Worm (Caenorhabditis elegans) whole organism, late embryonic: ENCODE data around the gene F44E5.15.

Experiments used
- C08G9.2 ChIP-seq: sonication (generic microtip); optimal IDR thresholded peaks from 2 replicates; lab custom pipeline; 2016; ENCODE audit warnings: mild to moderate bottlenecking, missing genetic modification characterization, moderate library complexity, missing compliant biosample characterization
- C38D4.7 ChIP-seq: fragments of 200-800 bp; sonication (Bioruptor generic); optimal IDR thresholded peaks from 2 replicates; lab custom pipeline; 2018; ENCODE audit warnings: mild to moderate bottlenecking, missing genetic modification characterization, moderate library complexity, missing compliant biosample characterization
- F13H6.1 ChIP-seq: sonication (generic microtip); optimal IDR thresholded peaks from 2 replicates; lab custom pipeline; 2016; ENCODE audit warnings: missing genetic modification characterization, missing compliant biosample characterization
- K02D7.2 ChIP-seq: sonication (generic microtip); optimal IDR thresholded peaks from 2 replicates; lab custom pipeline; 2017; ENCODE audit warnings: mild to moderate bottlenecking, missing genetic modification characterization, missing compliant biosample characterization
- T23F11.4 ChIP-seq: fragments of 200-800 bp; sonication (Bioruptor generic); optimal IDR thresholded peaks from 2 replicates; lab custom pipeline; 2018; ENCODE audit warnings: mild to moderate bottlenecking, missing genetic modification characterization, missing compliant biosample characterization
- Y22D7AL.16 ChIP-seq: sonication (generic microtip); optimal IDR thresholded peaks from 2 replicates; lab custom pipeline; 2016; ENCODE audit warnings: missing genetic modification characterization, missing compliant biosample characterization
- ama-1 ChIP-seq: fragments of 150-350 bp; optimal IDR thresholded peaks from 2 replicates; lab custom pipeline; 2014
- ceh-14 ChIP-seq: sonication (generic microtip); optimal IDR thresholded peaks from 2 replicates; lab custom pipeline; 2016; ENCODE audit warnings: missing genotype, missing genetic modification characterization, missing compliant biosample characterization
- ceh-18 ChIP-seq: sonication (generic microtip); optimal IDR thresholded peaks from 2 replicates; lab custom pipeline; 2016; ENCODE audit warnings: missing genetic modification characterization, missing compliant biosample characterization
- ceh-22 ChIP-seq: sonication (generic microtip); optimal IDR thresholded peaks from 2 replicates; lab custom pipeline; 2017; ENCODE audit warnings: missing biosample characterization, missing genetic modification characterization
- ceh-30 ChIP-seq: fragments of 150-350 bp; optimal IDR thresholded peaks from 2 replicates; lab custom pipeline; 2014; ENCODE audit warnings: missing biosample characterization, missing genetic modification characterization
- ceh-31 ChIP-seq: sonication (generic microtip); optimal IDR thresholded peaks from 2 replicates; lab custom pipeline; 2016; ENCODE audit warnings: missing genetic modification characterization, missing compliant biosample characterization
- ceh-34 ChIP-seq: sonication (generic microtip); optimal IDR thresholded peaks from 2 replicates; lab custom pipeline; 2016; ENCODE audit warnings: mild to moderate bottlenecking, missing genetic modification characterization, missing compliant biosample characterization
- ceh-45 ChIP-seq: fragments of 200-800 bp; sonication (Bioruptor generic); IDR thresholded peaks from 2 replicates; pipeline ENCODE4 v1.3.6; 2022; ENCODE audit warnings: missing genetic modification reagents, missing genetic modification characterization, missing compliant biosample characterization
- ceh-48 ChIP-seq: sonication (generic microtip); optimal IDR thresholded peaks from 2 replicates; lab custom pipeline; 2016; ENCODE audit warnings: missing genetic modification characterization, inconsistent platforms, missing compliant biosample characterization
- ceh-6 ChIP-seq: fragments of 200-800 bp; sonication (Bioruptor generic); optimal IDR thresholded peaks from 2 replicates; lab custom pipeline; 2018; ENCODE audit warnings: mild to moderate bottlenecking, missing genetic modification characterization, missing compliant biosample characterization
- ceh-9 ChIP-seq: sonication (generic microtip); optimal IDR thresholded peaks from 2 replicates; lab custom pipeline; 2016; ENCODE audit warnings: mild to moderate bottlenecking, missing genetic modification characterization, inconsistent platforms, missing compliant biosample characterization
- elt-2 ChIP-seq: sonication (generic microtip); optimal IDR thresholded peaks from 2 replicates; lab custom pipeline; 2016; ENCODE audit warnings: missing genetic modification reagents, missing genetic modification characterization, missing compliant biosample characterization
- elt-4 ChIP-seq: sonication (generic microtip); optimal IDR thresholded peaks from 2 replicates; lab custom pipeline; 2016; ENCODE audit warnings: missing genetic modification characterization, missing compliant biosample characterization
- ets-4 ChIP-seq: sonication (generic microtip); optimal IDR thresholded peaks from 2 replicates; lab custom pipeline; 2016; ENCODE audit warnings: missing genetic modification characterization, missing compliant biosample characterization
- eyg-1 ChIP-seq: sonication (generic microtip); optimal IDR thresholded peaks from 2 replicates; lab custom pipeline; 2016; ENCODE audit warnings: missing genotype, missing genetic modification characterization, missing compliant biosample characterization
- fkh-10 ChIP-seq: fragments of 150-350 bp; optimal IDR thresholded peaks from 2 replicates; lab custom pipeline; 2014; ENCODE audit warnings: missing biosample characterization, missing genetic modification reagents, missing genetic modification characterization
- fkh-6 ChIP-seq: sonication (generic microtip); optimal IDR thresholded peaks from 2 replicates; lab custom pipeline; 2016; ENCODE audit warnings: missing genetic modification characterization, missing compliant biosample characterization
- gmeb-2 ChIP-seq: sonication (generic microtip); optimal IDR thresholded peaks from 2 replicates; lab custom pipeline; 2016; ENCODE audit warnings: missing genetic modification characterization, inconsistent platforms, missing compliant biosample characterization
- hlh-13 ChIP-seq: fragments of 200-800 bp; sonication (Bioruptor generic); optimal IDR thresholded peaks from 2 replicates; lab custom pipeline; 2018; ENCODE audit warnings: mild to moderate bottlenecking, missing genetic modification characterization, missing compliant biosample characterization
- hlh-15 ChIP-seq: sonication (generic microtip); optimal IDR thresholded peaks from 2 replicates; lab custom pipeline; 2016; ENCODE audit warnings: missing genetic modification characterization, missing compliant biosample characterization
- hlh-30 ChIP-seq: sonication (generic microtip); optimal IDR thresholded peaks from 2 replicates; lab custom pipeline; 2017; ENCODE audit warnings: antibody characterized with exemption, missing genetic modification characterization, missing compliant biosample characterization; ENCODE audit not compliant: insufficient read depth
- hlh-8 ChIP-seq: sonication (generic microtip); optimal IDR thresholded peaks from 2 replicates; lab custom pipeline; 2016; ENCODE audit warnings: missing genotype, missing genetic modification characterization, missing compliant biosample characterization
- lin-11 ChIP-seq: fragments of 200-800 bp; sonication (Bioruptor generic); optimal IDR thresholded peaks from 2 replicates; lab custom pipeline; 2018; ENCODE audit warnings: mild to moderate bottlenecking, missing genetic modification characterization, missing compliant biosample characterization
- mec-3 ChIP-seq: sonication (generic microtip); optimal IDR thresholded peaks from 2 replicates; lab custom pipeline; 2016; ENCODE audit warnings: borderline replicate concordance, missing genetic modification characterization, missing compliant biosample characterization
- nfya-1 ChIP-seq: sonication (generic microtip); optimal IDR thresholded peaks from 2 replicates; lab custom pipeline; 2017; ENCODE audit warnings: missing genetic modification characterization, mild to moderate bottlenecking, missing compliant biosample characterization, antibody characterized with exemption, moderate library complexity
- nhr-232 ChIP-seq: sonication (generic microtip); optimal IDR thresholded peaks from 2 replicates; lab custom pipeline; 2016; ENCODE audit warnings: missing genetic modification characterization, missing compliant biosample characterization
- pag-3 ChIP-seq: sonication (generic microtip); optimal IDR thresholded peaks from 2 replicates; lab custom pipeline; 2016; ENCODE audit warnings: missing compliant biosample characterization, missing genetic modification characterization, borderline replicate concordance
- ref-2 ChIP-seq: sonication (generic microtip); optimal IDR thresholded peaks from 2 replicates; lab custom pipeline; 2016; ENCODE audit warnings: missing genetic modification characterization, missing compliant biosample characterization
- sdc-2 ChIP-seq: sonication (generic microtip); optimal IDR thresholded peaks from 2 replicates; lab custom pipeline; 2016; ENCODE audit warnings: missing genotype, missing genetic modification characterization, missing compliant biosample characterization
- sox-2 ChIP-seq: fragments of 200-800 bp; sonication (Bioruptor generic); IDR thresholded peaks from 2 replicates; pipeline ENCODE4 v1.3.6; 2022; ENCODE audit warnings: missing genetic modification reagents, missing genetic modification characterization, missing compliant biosample characterization
- sox-4 ChIP-seq: sonication (generic microtip); optimal IDR thresholded peaks from 2 replicates; lab custom pipeline; 2017; ENCODE audit warnings: mild to moderate bottlenecking, missing genetic modification characterization, inconsistent platforms, missing compliant biosample characterization
- tbx-2 ChIP-seq: sonication (generic microtip); optimal IDR thresholded peaks from 2 replicates; lab custom pipeline; 2016; ENCODE audit warnings: missing genetic modification characterization, missing compliant biosample characterization
- tbx-7 ChIP-seq: sonication (generic microtip); optimal IDR thresholded peaks from 2 replicates; lab custom pipeline; 2016; ENCODE audit warnings: missing genotype, missing genetic modification characterization, missing compliant biosample characterization
- ttx-3 ChIP-seq: sonication (generic microtip); optimal IDR thresholded peaks from 2 replicates; lab custom pipeline; 2016; ENCODE audit warnings: missing genetic modification reagents, missing genetic modification characterization, missing compliant biosample characterization
- unc-3 ChIP-seq, 2 experiments: fragments of 200-800 bp in 1 of 2; sonication (Bioruptor generic) in 1 of 2; sonication (generic microtip) in 1 of 2; conservative IDR thresholded peaks in 1 of 2; optimal IDR thresholded peaks in 1 of 2; 2 replicates each; pipeline versions ENCODE4 v1.3.6 to Lab custom; 2016 to 2022; ENCODE audit warnings: missing compliant biosample characterization in 2 of 2, missing genetic modification characterization in 2 of 2, missing genetic modification reagents in 1 of 2
- unc-42 ChIP-seq: sonication (generic microtip); optimal IDR thresholded peaks from 2 replicates; lab custom pipeline; 2016; ENCODE audit warnings: missing genotype, missing genetic modification characterization, missing compliant biosample characterization
- unc-55 ChIP-seq: sonication (generic microtip); optimal IDR thresholded peaks from 2 replicates; lab custom pipeline; 2017; ENCODE audit warnings: missing biosample characterization, missing genetic modification reagents, missing genetic modification characterization
- unc-86 ChIP-seq: sonication (generic microtip); optimal IDR thresholded peaks from 2 replicates; lab custom pipeline; 2016; ENCODE audit warnings: missing genetic modification characterization, missing compliant biosample characterization
- ztf-16 ChIP-seq: sonication (generic microtip); optimal IDR thresholded peaks from 2 replicates; lab custom pipeline; 2017; ENCODE audit warnings: missing genetic modification characterization, missing compliant biosample characterization

Gene F44E5.15

DNA sequence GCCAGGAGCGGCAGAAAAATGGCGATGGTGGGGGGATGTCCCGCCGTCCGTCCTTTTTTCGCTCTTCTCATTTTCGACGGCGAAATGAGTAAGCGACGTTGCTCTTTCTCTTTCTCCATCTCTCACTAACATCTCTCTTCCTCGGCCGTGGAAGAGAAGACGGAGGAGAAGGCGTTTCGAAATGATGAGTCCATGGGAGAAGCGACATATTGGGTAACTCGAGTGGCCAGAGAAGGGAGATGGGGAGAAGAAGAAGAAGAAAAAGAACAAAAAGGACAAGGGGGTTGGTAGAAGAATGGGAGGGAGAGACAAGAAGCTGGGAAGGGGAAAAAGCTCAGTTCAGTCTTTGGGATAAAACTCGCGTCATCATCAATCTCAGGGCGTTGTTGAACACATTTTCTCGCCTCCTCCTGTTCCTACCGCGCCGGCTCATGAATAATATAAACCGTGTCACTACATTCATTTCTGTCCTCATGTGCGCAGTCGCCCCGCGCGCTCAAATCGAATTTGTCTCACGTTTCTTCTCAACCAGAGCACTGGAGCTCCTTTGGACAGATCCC is 20.8 kb upstream of the F44E5.15 start (continued):
- TF ChIP-seq C08G9.2 (tag; lab: Kevin White, UChicago), result peak; percentile 37
- no peak for TF ChIP-seq ref-2 (tag; lab: Kevin White, UChicago)
- no peak for TF ChIP-seq tbx-7 (tag; lab: Kevin White, UChicago)
- no peak for TF ChIP-seq sdc-2 (tag; lab: Kevin White, UChicago)
- no peak for TF ChIP-seq F13H6.1
- no peak for TF ChIP-seq elt-4 (tag; lab: Kevin White, UChicago)
- no peak for TF ChIP-seq sox-4
- TF ChIP-seq lin-11, result no peak
- no peak for TF ChIP-seq hlh-13 (GFP tag; lab: Kevin White, UChicago)
- TF ChIP-seq ceh-9 (tag; lab: Kevin White, UChicago), result no peak
- no peak for TF ChIP-seq eyg-1 (tag; lab: Kevin White, UChicago)
- TF ChIP-seq hlh-15 (tag; lab: Kevin White, UChicago), result no peak
- no peak for TF ChIP-seq ztf-16 (tag; lab: Kevin White, UChicago)
- TF ChIP-seq K02D7.2 (tag; lab: Kevin White, UChicago), result no peak
- no peak for TF ChIP-seq ama-1 (lab: Kevin White, UChicago)
- peak; percentile 50 for TF ChIP-seq tbx-2 (tag; lab: Kevin White, UChicago)
- no peak for TF ChIP-seq fkh-10
- TF ChIP-seq ceh-22 (tag; lab: Kevin White, UChicago), result no peak
- no peak for TF ChIP-seq ceh-48 (tag; lab: Kevin White, UChicago)
- TF ChIP-seq ttx-3, result no peak
- TF ChIP-seq hlh-30 (tag; lab: Kevin White, UChicago), result no peak
- TF ChIP-seq ceh-6 (GFP tag; lab: Kevin White, UChicago), result no peak
- no peak for TF ChIP-seq sox-2 (GFP tag; lab: Robert Waterston, UW)
- TF ChIP-seq ceh-14 (tag; lab: Kevin White, UChicago), result peak; percentile 35
- no peak for TF ChIP-seq fkh-6 (tag; lab: Kevin White, UChicago)
- TF ChIP-seq T23F11.4, result no peak
- TF ChIP-seq ets-4 (tag; lab: Kevin White, UChicago), result no peak
- TF ChIP-seq ceh-34 (tag; lab: Kevin White, UChicago), result peak; percentile 79
- TF ChIP-seq Y22D7AL.16, result no peak
- TF ChIP-seq C38D4.7 (GFP tag; lab: Kevin White, UChicago), result no peak
- no peak for TF ChIP-seq mec-3 (tag; lab: Kevin White, UChicago)
- no peak for TF ChIP-seq nhr-232 (tag; lab: Kevin White, UChicago)
- TF ChIP-seq ceh-18 (tag; lab: Kevin White, UChicago), result peak; percentile 18

DNA sequence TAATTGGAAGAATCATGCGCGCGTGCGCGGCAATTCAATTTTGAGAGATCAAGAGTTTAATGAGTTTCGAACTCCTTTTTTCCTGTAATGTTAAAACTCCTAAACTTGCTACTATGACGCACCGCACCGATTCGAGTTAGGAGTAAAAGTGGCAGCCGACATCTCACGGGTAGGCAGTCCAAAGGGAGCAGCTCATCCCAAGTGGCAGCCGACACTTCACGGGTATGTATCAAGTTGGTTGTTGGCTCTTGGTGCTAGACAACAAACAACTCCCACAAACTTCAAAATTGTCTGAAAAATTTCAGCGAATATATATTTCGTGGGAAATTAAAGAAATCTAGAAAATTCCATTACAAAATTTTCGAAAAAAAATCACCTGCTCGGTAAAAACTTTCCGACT is 19.3 kb upstream of the F44E5.15 start:
- TF ChIP-seq unc-42 (peak; percentile 28), unc-3 (GFP tag; conservative IDR thresholded peaks at IDR 0.05; lab: Robert Waterston, UW) (no peak), unc-3 (tag; optimal IDR thresholded peaks at IDR 0.05; lab: Kevin White, UChicago) (no peak)
- TF ChIP-seq, all 69 proteins: peak for 1

DNA sequence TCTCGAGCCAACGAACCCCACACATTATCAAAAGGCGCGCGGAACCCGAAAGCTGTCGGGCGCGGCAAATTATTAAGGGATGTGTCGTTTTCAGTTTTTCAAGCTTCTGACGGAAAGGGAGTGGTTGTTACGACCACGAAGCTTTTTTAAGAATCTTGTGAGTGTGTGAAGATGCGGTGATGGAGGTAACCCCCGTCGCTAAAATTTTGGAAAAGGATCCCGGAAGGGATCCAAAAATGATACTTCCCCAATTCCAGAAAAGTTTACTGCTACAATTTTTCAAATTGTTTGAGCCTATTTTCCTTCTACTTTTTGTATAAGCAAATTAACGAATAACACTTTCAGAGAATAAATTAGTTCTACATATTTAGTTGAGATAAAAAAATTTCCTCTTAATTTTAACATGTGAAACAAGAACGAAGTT is 15.8 kb upstream of the F44E5.15 start:
- TF ChIP-seq ceh-30 (tag; lab: Kevin White, UChicago), result peak; percentile 96
- no peak for TF ChIP-seq pag-3 (tag; lab: Kevin White, UChicago)

DNA sequence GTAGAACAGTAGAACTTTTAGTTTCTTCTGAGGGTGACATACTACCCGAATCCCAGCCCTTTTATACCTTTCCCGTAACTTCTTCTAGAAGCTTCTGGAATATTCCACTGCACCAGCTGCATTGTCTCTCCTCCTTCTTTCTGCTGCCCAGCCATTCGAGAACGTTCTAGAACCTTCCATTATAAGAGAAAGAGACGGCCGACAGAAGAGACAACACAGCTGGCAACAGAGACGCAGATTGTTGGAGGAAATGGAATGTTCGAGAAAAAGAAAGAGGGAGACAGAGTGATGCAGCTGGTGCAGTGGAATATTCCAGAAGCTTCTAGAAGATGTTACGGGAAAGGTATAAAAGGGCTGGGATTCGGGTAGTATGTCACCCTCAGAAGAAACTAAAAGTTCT is 13.2 kb upstream of the F44E5.15 start, which contains the start of the genes F44E5.4 and F44E5.5:
F44E5.4 (minus strand) TSS at position 35 of the 400 bp plus-strand sequence.
F44E5.5 (plus strand) TSS at position 386 of the 400 bp plus-strand sequence.
- TF ChIP-seq nfya-1 (tag; lab: Kevin White, UChicago), result peak; percentile 86
- TF ChIP-seq ceh-22 (tag; lab: Kevin White, UChicago), result peak; percentile 48
- peak; percentile 17 for TF ChIP-seq lin-11
- peak; percentile 23 for TF ChIP-seq tbx-7 (tag; lab: Kevin White, UChicago)
- TF ChIP-seq ceh-34 (tag; lab: Kevin White, UChicago), result peak; percentile 81
- peak; percentile 56 for TF ChIP-seq hlh-30 (tag; lab: Kevin White, UChicago)
- TF ChIP-seq hlh-8 (tag; lab: Kevin White, UChicago), result peak; percentile 50
- peak; percentile 65; the same call in 1 of the 2 replicates for TF ChIP-seq ceh-45 (GFP tag; lab: Robert Waterston, UW)
- TF ChIP-seq tbx-2 (tag; lab: Kevin White, UChicago), result peak; percentile 46
- peak; percentile 55 for TF ChIP-seq unc-86 (tag; lab: Kevin White, UChicago)
- TF ChIP-seq C38D4.7 (GFP tag; lab: Kevin White, UChicago), result peak; percentile 26
- peak; percentile 76 for TF ChIP-seq ceh-31
- peak; percentile 86 for TF ChIP-seq unc-55 (GFP tag; lab: Kevin White, UChicago)
- TF ChIP-seq K02D7.2 (tag; lab: Kevin White, UChicago), result peak; percentile 55
- peak; percentile 64 for TF ChIP-seq sox-4
- TF ChIP-seq ceh-48 (tag; lab: Kevin White, UChicago), result peak; percentile 10
- peak; percentile 5 for TF ChIP-seq C08G9.2 (tag; lab: Kevin White, UChicago)
- peak; percentile 5 for TF ChIP-seq ceh-14 (tag; lab: Kevin White, UChicago)
- peak; percentile 95 for TF ChIP-seq sox-2 (GFP tag; lab: Robert Waterston, UW)
- TF ChIP-seq ets-4 (tag; lab: Kevin White, UChicago), result peak; percentile 75
- peak; percentile 29 for TF ChIP-seq elt-2
- TF ChIP-seq gmeb-2 (tag; lab: Kevin White, UChicago), result peak; percentile 84
